Fruit fly (Drosophila melanogaster) whole organism, embryonic: Measurements from ENCODE around the gene Vti1a.

Experiments
- Abd-B ChIP-seq: fragments of 200-800 bp; sonication (Bioruptor generic); optimal IDR thresholded peaks from 2 replicates; lab custom pipeline; 2018; ENCODE audit warnings: missing biosample characterization, mild to moderate bottlenecking, missing genetic modification characterization, moderate library complexity
- Atf-2 ChIP-seq: fragments of 200-800 bp; sonication (Bioruptor generic); optimal IDR thresholded peaks from 2 replicates; lab custom pipeline; 2016; ENCODE audit warnings: missing biosample characterization, missing genetic modification characterization
- Atf3 ChIP-seq: fragments of 200-800 bp; sonication (Bioruptor generic); optimal IDR thresholded peaks from 3 replicates; lab custom pipeline; 2016; ENCODE audit warnings: missing biosample characterization, missing genetic modification characterization
- Bteb2 ChIP-seq: fragments of 200-800 bp; sonication (Bioruptor generic); optimal IDR thresholded peaks from 2 replicates; lab custom pipeline; 2016; ENCODE audit warnings: missing biosample characterization, missing genetic modification characterization
- CG11695 ChIP-seq: fragments of 200-800 bp; sonication (Bioruptor generic); IDR thresholded peaks from 3 replicates; pipeline ENCODE4 v1.3.6; 2022; ENCODE audit warnings: missing biosample characterization, missing genetic modification characterization
- CG12071 ChIP-seq: fragments of 200-800 bp; sonication (Bioruptor generic); optimal IDR thresholded peaks from 3 replicates; lab custom pipeline; 2018; ENCODE audit warnings: missing biosample characterization, mild to moderate bottlenecking, missing genetic modification characterization
- CG12942 ChIP-seq: fragments of 200-800 bp; sonication (Bioruptor generic); optimal IDR thresholded peaks from 3 replicates; lab custom pipeline; 2016; ENCODE audit warnings: missing biosample characterization, missing genetic modification characterization
- CG13123 ChIP-seq: fragments of 200-800 bp; sonication (Bioruptor generic); optimal IDR thresholded peaks from 2 replicates; lab custom pipeline; 2016; ENCODE audit warnings: missing biosample characterization, missing genetic modification characterization
- CG13624 ChIP-seq: fragments of 200-800 bp; sonication (Bioruptor generic); optimal IDR thresholded peaks from 2 replicates; lab custom pipeline; 2016; ENCODE audit warnings: missing biosample characterization, missing genetic modification characterization
- CG15479 ChIP-seq: fragments of 200-800 bp; sonication (Bioruptor generic); optimal IDR thresholded peaks from 3 replicates; lab custom pipeline; 2019; ENCODE audit warnings: missing biosample characterization, mild to moderate bottlenecking, missing genetic modification characterization, moderate library complexity
- CG15514 ChIP-seq: fragments of 200-800 bp; sonication (Bioruptor generic); optimal IDR thresholded peaks from 3 replicates; lab custom pipeline; 2017; ENCODE audit warnings: missing biosample characterization, missing genetic modification characterization, mild to moderate bottlenecking, moderate library complexity, missing genetic modification reagents
- CG2120 ChIP-seq: fragments of 200-800 bp; sonication (Bioruptor generic); optimal IDR thresholded peaks from 3 replicates; lab custom pipeline; 2016; ENCODE audit warnings: missing biosample characterization, missing genetic modification characterization
- CG2129 ChIP-seq: fragments of 200-800 bp; sonication (Bioruptor generic); IDR thresholded peaks from 2 replicates; pipeline ENCODE4 v1.3.6; 2022; ENCODE audit warnings: missing biosample characterization, missing genetic modification characterization; ENCODE audit not compliant: partially characterized antibody
- CG30020 ChIP-seq: fragments of 200-800 bp; optimal IDR thresholded peaks from 2 replicates; lab custom pipeline; 2019; ENCODE audit warnings: missing biosample characterization, mild to moderate bottlenecking, missing genetic modification characterization, moderate library complexity
- CG32772 ChIP-seq: fragments of 200-800 bp; sonication (Bioruptor generic); IDR thresholded peaks from 2 replicates; pipeline ENCODE4 v1.3.6; 2022; ENCODE audit warnings: missing biosample characterization, missing genetic modification characterization
- CG5245 ChIP-seq: fragments of 200-800 bp; sonication (Bioruptor generic); optimal IDR thresholded peaks from 3 replicates; lab custom pipeline; 2016; ENCODE audit warnings: missing biosample characterization, missing genetic modification characterization
- CG6791 ChIP-seq: fragments of 200-800 bp; sonication (Bioruptor generic); IDR thresholded peaks from 3 replicates; pipeline ENCODE4 v1.3.6; 2022; ENCODE audit warnings: missing biosample characterization, missing genetic modification characterization; ENCODE audit not compliant: partially characterized antibody
- CG6813 ChIP-seq: fragments of 200-800 bp; sonication (Bioruptor generic); optimal IDR thresholded peaks from 2 replicates; lab custom pipeline; 2017; ENCODE audit warnings: missing biosample characterization, missing genetic modification characterization, mild to moderate bottlenecking, moderate library complexity, missing genetic modification reagents
- CG8089 ChIP-seq: fragments of 200-800 bp; sonication (Bioruptor generic); optimal IDR thresholded peaks from 3 replicates; lab custom pipeline; 2016; ENCODE audit warnings: missing biosample characterization, missing genetic modification characterization
- Dref ChIP-seq: fragments of 200-800 bp; sonication (Bioruptor generic); IDR thresholded peaks from 2 replicates; pipeline ENCODE4 v1.3.6; 2022; ENCODE audit warnings: missing biosample characterization, missing genetic modification characterization
- Eip74EF ChIP-seq, 2 experiments: fragments of 200-800 bp in 1 of 2; fragments of >200 bp in 1 of 2; sonication (Bioruptor generic) in 1 of 2; optimal IDR thresholded peaks; 2 replicates each; lab custom pipeline; 2017 to 2019; ENCODE audit warnings: missing biosample characterization in 2 of 2, missing genetic modification characterization in 2 of 2, mild to moderate bottlenecking in 1 of 2, moderate library complexity in 1 of 2
- Ets97D ChIP-seq: fragments of 200-800 bp; sonication (Bioruptor generic); optimal IDR thresholded peaks from 3 replicates; lab custom pipeline; 2016; ENCODE audit warnings: missing biosample characterization, missing genetic modification characterization
- Fer3 ChIP-seq: fragments of 200-800 bp; sonication (Bioruptor generic); optimal IDR thresholded peaks from 2 replicates; lab custom pipeline; 2018; ENCODE audit warnings: missing biosample characterization, mild to moderate bottlenecking, missing genetic modification characterization, moderate library complexity
- H15 ChIP-seq: fragments of 200-800 bp; sonication (Bioruptor generic); IDR thresholded peaks from 3 replicates; pipeline ENCODE4 v1.3.6; 2022; ENCODE audit warnings: missing biosample characterization, missing genetic modification characterization
- HHEX ChIP-seq: fragments of 200-800 bp; sonication (Bioruptor generic); optimal IDR thresholded peaks from 3 replicates; lab custom pipeline; 2017; ENCODE audit warnings: missing biosample characterization, mild to moderate bottlenecking, missing genetic modification characterization, missing genetic modification reagents
- HLH4C ChIP-seq: fragments of 200-800 bp; sonication (Bioruptor generic); IDR thresholded peaks from 3 replicates; pipeline ENCODE4 v1.3.6; 2022; ENCODE audit warnings: missing biosample characterization, missing genetic modification characterization; ENCODE audit not compliant: partially characterized antibody
- Hand ChIP-seq: fragments of 200-800 bp; sonication (Bioruptor generic); optimal IDR thresholded peaks from 2 replicates; lab custom pipeline; 2017; ENCODE audit warnings: mild to moderate bottlenecking, missing biosample characterization, missing genetic modification reagents, missing genetic modification characterization
- Meics ChIP-seq: fragments of 200-800 bp; sonication (Bioruptor generic); optimal IDR thresholded peaks from 2 replicates; lab custom pipeline; 2017; ENCODE audit warnings: missing biosample characterization, mild to moderate bottlenecking, missing genetic modification characterization
- Nf-YB ChIP-seq: fragments of 200-800 bp; sonication (Bioruptor generic); optimal IDR thresholded peaks from 3 replicates; lab custom pipeline; 2019; ENCODE audit warnings: missing biosample characterization, mild to moderate bottlenecking, missing genetic modification characterization, moderate library complexity
- Sox102F ChIP-seq: fragments of 200-800 bp; sonication (Bioruptor generic); optimal IDR thresholded peaks from 2 replicates; lab custom pipeline; 2018; ENCODE audit warnings: missing biosample characterization, mild to moderate bottlenecking, missing genetic modification characterization, moderate library complexity
- YL-1 ChIP-seq: fragments of 200-800 bp; sonication (Bioruptor generic); optimal IDR thresholded peaks from 3 replicates; lab custom pipeline; 2017; ENCODE audit warnings: missing biosample characterization, mild to moderate bottlenecking, missing genetic modification characterization
- dimm ChIP-seq: fragments of 200-800 bp; sonication (Bioruptor generic); IDR thresholded peaks from 2 replicates; pipeline ENCODE4 v1.3.6; 2022; ENCODE audit warnings: missing biosample characterization, missing genetic modification characterization
- exex ChIP-seq: fragments of 200-800 bp; sonication (Bioruptor generic); optimal IDR thresholded peaks from 4 replicates; lab custom pipeline; 2018; ENCODE audit warnings: missing biosample characterization, mild to moderate bottlenecking, missing genetic modification characterization, moderate library complexity
- fd102C ChIP-seq: fragments of 200-800 bp; sonication (Bioruptor generic); optimal IDR thresholded peaks from 2 replicates; lab custom pipeline; 2018; ENCODE audit warnings: missing biosample characterization, mild to moderate bottlenecking, missing genetic modification characterization, moderate library complexity
- grau ChIP-seq: fragments of 200-800 bp; optimal IDR thresholded peaks from 3 replicates; lab custom pipeline; 2019; ENCODE audit warnings: missing biosample characterization, mild to moderate bottlenecking, missing genetic modification characterization, moderate library complexity
- h ChIP-seq: fragments of >200 bp; optimal IDR thresholded peaks from 2 replicates; lab custom pipeline; 2017
- hth ChIP-seq: fragments of >200 bp; optimal IDR thresholded peaks from 2 replicates; lab custom pipeline; 2017; ENCODE audit warnings: inconsistent platforms
- insv ChIP-seq, 2 experiments: fragments of 200-800 bp; sonication (Bioruptor generic); optimal IDR thresholded peaks; 3 replicates each; lab custom pipeline; 2016 to 2018; ENCODE audit warnings: missing biosample characterization in 2 of 2, missing genetic modification characterization in 2 of 2
- pan ChIP-seq, 4 experiments: fragments of >200 bp in 3 of 4; fragments of 200-800 bp in 1 of 4; sonication (Bioruptor generic) in 1 of 4; optimal IDR thresholded peaks in 3 of 4; IDR thresholded peaks in 1 of 4; 2 replicates each; pipeline versions ENCODE4 v1.3.6 to Lab custom; 2017 to 2022; ENCODE audit warnings: missing biosample characterization in 2 of 4, missing genetic modification characterization in 2 of 4, mixed read lengths in 1 of 4
- pum ChIP-seq: fragments of 200-800 bp; sonication (Bioruptor generic); optimal IDR thresholded peaks from 2 replicates; lab custom pipeline; 2016; ENCODE audit warnings: missing biosample characterization, missing genetic modification characterization
- ranshi ChIP-seq: fragments of 200-800 bp; sonication (Bioruptor generic); IDR thresholded peaks from 2 replicates; pipeline ENCODE4 v1.3.6; 2022; ENCODE audit warnings: missing biosample characterization, missing genetic modification characterization
- slou ChIP-seq: fragments of 200-800 bp; sonication (Bioruptor generic); optimal IDR thresholded peaks from 3 replicates; lab custom pipeline; 2016; ENCODE audit warnings: missing biosample characterization, missing genetic modification characterization
- sr ChIP-seq: fragments of 200-800 bp; sonication (Bioruptor generic); IDR thresholded peaks from 3 replicates; pipeline ENCODE4 v1.3.6; 2022; ENCODE audit warnings: missing biosample characterization, missing genetic modification characterization
- sug ChIP-seq: fragments of 200-800 bp; optimal IDR thresholded peaks from 2 replicates; lab custom pipeline; 2019; ENCODE audit warnings: missing biosample characterization, mild to moderate bottlenecking, missing genetic modification characterization, moderate library complexity
- tap ChIP-seq: fragments of 200-800 bp; optimal IDR thresholded peaks from 3 replicates; lab custom pipeline; 2019; ENCODE audit warnings: missing biosample characterization, mild to moderate bottlenecking, missing genetic modification characterization, moderate library complexity
- trh ChIP-seq: fragments of 200-800 bp; sonication (Bioruptor generic); optimal IDR thresholded peaks from 2 replicates; lab custom pipeline; 2016; ENCODE audit warnings: missing biosample characterization, missing genetic modification characterization
- vfl ChIP-seq: fragments of 200-800 bp; sonication (Bioruptor generic); optimal IDR thresholded peaks from 2 replicates; lab custom pipeline; 2016; ENCODE audit warnings: missing biosample characterization, missing genetic modification characterization
- vnd ChIP-seq: fragments of 200-800 bp; sonication (Bioruptor generic); IDR thresholded peaks from 3 replicates; pipeline ENCODE4 v1.3.6; 2022; ENCODE audit warnings: missing biosample characterization, missing genetic modification characterization; ENCODE audit not compliant: partially characterized antibody
- yki ChIP-seq: fragments of >200 bp; optimal IDR thresholded peaks from 3 replicates; lab custom pipeline; 2018
- zf30C ChIP-seq: fragments of 200-800 bp; sonication (Bioruptor generic); optimal IDR thresholded peaks from 3 replicates; lab custom pipeline; 2018; ENCODE audit warnings: missing biosample characterization, mild to moderate bottlenecking, missing genetic modification characterization

The Vti1a gene

dm6 chr3L:654019-654418, 38.7 kb downstream of the Vti1a start, which contains the start of the genes MED30 and Rev1 (continued):
- peak; percentile 7 for TF ChIP-seq CG15479 (GFP tag; lab: Kevin White, UChicago)
- no peak for TF ChIP-seq CG2129 (GFP tag; lab: Robert Waterston, UW)
- TF ChIP-seq Hand (GFP tag; lab: Kevin White, UChicago) = peak; percentile 78
- TF ChIP-seq Bteb2 (GFP tag; lab: Kevin White, UChicago) = peak; percentile 95
- peak; percentile 95 for TF ChIP-seq Atf-2 (GFP tag; lab: Kevin White, UChicago)
- peak; percentile 82 for TF ChIP-seq trh (GFP tag; lab: Kevin White, UChicago)
- peak; percentile 91 for TF ChIP-seq CG13123 (GFP tag; lab: Kevin White, UChicago)
- peak; percentile 76 for TF ChIP-seq CG30020 (tag; lab: Kevin White, UChicago)
- TF ChIP-seq sug (tag; lab: Kevin White, UChicago) = peak; percentile 92
- TF ChIP-seq grau (tag; lab: Kevin White, UChicago) = peak; percentile 92
- peak; percentile 91 for TF ChIP-seq Abd-B (GFP tag; lab: Kevin White, UChicago)
- TF ChIP-seq CG12071 (GFP tag; lab: Kevin White, UChicago) = peak; percentile 86
- TF ChIP-seq tap (tag; lab: Kevin White, UChicago) = peak; percentile 87
- TF ChIP-seq CG8089 = peak; percentile 87
- TF ChIP-seq CG15514 (GFP tag; lab: Kevin White, UChicago) = peak; percentile 90
- peak; percentile 93 for TF ChIP-seq Meics (GFP tag; lab: Kevin White, UChicago)
- TF ChIP-seq exex (tag; lab: Kevin White, UChicago) = peak; percentile 82
- peak; percentile 98 for TF ChIP-seq CG13624 (GFP tag; lab: Kevin White, UChicago)
- TF ChIP-seq pum (GFP tag; lab: Kevin White, UChicago) = peak; percentile 97
- peak; percentile 57 for TF ChIP-seq HLH4C (GFP tag; lab: Robert Waterston, UW)
- TF ChIP-seq yki (lab: Kevin White, UChicago) = no peak
- TF ChIP-seq YL-1 = peak; percentile 88
- no peak for TF ChIP-seq vnd (GFP tag; lab: Robert Waterston, UW)
- TF ChIP-seq ranshi (GFP tag; lab: Robert Waterston, UW) = peak; percentile 87
- peak; percentile 77 for TF ChIP-seq Nf-YB (GFP tag; lab: Kevin White, UChicago)
- TF ChIP-seq CG6813 (GFP tag; lab: Kevin White, UChicago) = peak; percentile 84
- TF ChIP-seq pan (optimal IDR thresholded peaks at IDR 0.05; lab: Kevin White, UChicago) = no peak
- peak in 1 of 2 experiments; percentile 93 for TF ChIP-seq pan (GFP tag; optimal IDR thresholded peaks at IDR 0.05 in 1 of 2, IDR thresholded peaks at IDR 0.05 in 1 of 2)
- TF ChIP-seq CG2120 = peak; percentile 99
- peak; percentile 69; the same call in 2 of the 3 replicates for TF ChIP-seq CG11695 (GFP tag; lab: Robert Waterston, UW)
- peak; percentile 94 for TF ChIP-seq Sox102F (GFP tag; lab: Kevin White, UChicago)
- peak; percentile 93 for TF ChIP-seq Ets97D (GFP tag; lab: Kevin White, UChicago)
- TF ChIP-seq CG6791 (GFP tag; lab: Robert Waterston, UW) = no peak
- TF ChIP-seq H15 (GFP tag; lab: Robert Waterston, UW) = peak; percentile 88
- no peak for TF ChIP-seq hth (lab: Kevin White, UChicago)
- TF ChIP-seq vfl (GFP tag; lab: Kevin White, UChicago) = peak; percentile 97
- peak; percentile 91 for TF ChIP-seq Atf3 (GFP tag; lab: Kevin White, UChicago)
- peak; percentile 67 for TF ChIP-seq sr (GFP tag; lab: Robert Waterston, UW)
- TF ChIP-seq CG32772 (GFP tag; lab: Robert Waterston, UW) = peak; percentile 90
- peak; percentile 96 for TF ChIP-seq CG12942
- TF ChIP-seq fd102C (GFP tag; lab: Kevin White, UChicago) = peak; percentile 37
- peak; percentile 11 for TF ChIP-seq zf30C (GFP tag; lab: Kevin White, UChicago)
- peak in 1 of 2 experiments; percentile 83 for TF ChIP-seq Eip74EF (GFP tag; optimal IDR thresholded peaks at IDR 0.05; lab: Kevin White, UChicago)
- peak in 1 of 2 experiments; percentile 62 for TF ChIP-seq insv (GFP tag; optimal IDR thresholded peaks at IDR 0.05; lab: Kevin White, UChicago)
- peak; percentile 92 for TF ChIP-seq slou (GFP tag; lab: Kevin White, UChicago)
- peak; percentile 90 for TF ChIP-seq HHEX (GFP tag; lab: Kevin White, UChicago)
- TF ChIP-seq dimm (GFP tag; lab: Robert Waterston, UW) = peak; percentile 68; the same call in 1 of the 2 replicates
- TF ChIP-seq Dref (GFP tag; lab: Robert Waterston, UW) = peak; percentile 70
- peak; percentile 93 for TF ChIP-seq Fer3
- TF ChIP-seq h = no peak
- TF ChIP-seq CG5245 (GFP tag; lab: Kevin White, UChicago) = peak; percentile 94
